Fruit fly (Drosophila melanogaster) whole organism, prepupa: ENCODE measurements around the gene CG5412.
A peak's percentile ranks its signal among the peaks of the same experiment; 100 is the strongest.

Experiments
- Lpt ChIP-seq: fragments of 200-800 bp; sonication (Bioruptor generic); optimal IDR thresholded peaks from 3 replicates; lab custom pipeline; 2016; ENCODE audit warnings: missing biosample characterization, missing genetic modification characterization
- eg ChIP-seq: fragments of 200-800 bp; sonication (Bioruptor generic); IDR thresholded peaks from 3 replicates; pipeline ENCODE4 v1.3.6; 2022; ENCODE audit warnings: missing biosample characterization, missing genetic modification characterization

DNA sequence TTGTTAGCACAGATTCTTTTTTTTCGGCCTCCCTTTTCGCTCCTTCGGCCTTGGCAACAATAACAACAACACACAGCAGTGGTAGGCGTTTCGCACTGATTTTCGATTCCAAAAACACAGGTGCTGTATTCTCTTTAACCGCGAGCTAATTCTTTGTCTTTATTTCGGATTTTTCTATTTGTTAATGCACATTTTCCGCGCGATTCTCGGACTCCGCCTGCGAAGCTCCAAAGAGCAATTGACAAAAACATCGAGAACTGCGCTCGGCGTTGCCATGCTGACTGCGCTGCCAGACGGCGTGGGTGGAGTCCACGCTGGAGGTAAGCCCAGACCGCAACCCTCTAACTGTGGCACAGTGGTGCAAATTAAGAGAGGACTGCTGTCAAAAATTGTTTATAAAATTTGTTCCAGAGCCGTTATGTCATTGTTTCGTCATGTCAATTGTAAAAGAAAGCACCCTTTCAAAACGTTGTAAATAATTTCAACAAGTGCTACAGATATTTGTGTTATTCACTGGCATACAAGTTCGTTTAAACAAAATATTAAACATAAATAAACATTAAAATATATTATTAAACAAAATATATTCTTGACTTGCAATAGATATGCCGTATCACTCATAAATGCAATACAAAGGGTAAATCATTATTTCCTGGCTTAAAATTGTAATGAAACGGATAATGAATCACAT lies 19.3 kb upstream of the CG5412 start, which contains the start of the genes DPCoAC and CG5180:
- TF ChIP-seq eg (GFP tag; lab: Robert Waterston, UW): peak; percentile 72
- TF ChIP-seq Lpt: no peak
